Worm (Caenorhabditis elegans) whole organism, L2 larva: ENCODE results near the gene srt-35.

Experiments
- ZK546.5 ChIP-seq: sonication (generic microtip); optimal IDR thresholded peaks from 2 replicates; lab custom pipeline; 2017; ENCODE audit warnings: missing biosample characterization, missing genetic modification characterization
- alr-1 ChIP-seq: fragments of 150-350 bp; optimal IDR thresholded peaks from 2 replicates; lab custom pipeline; 2014; ENCODE audit warnings: missing biosample characterization, missing genetic modification characterization
- ama-1 ChIP-seq: fragments of 150-350 bp; optimal IDR thresholded peaks from 2 replicates; lab custom pipeline; 2018; ENCODE audit warnings: inconsistent platforms
- blmp-1 ChIP-seq: sonication (generic microtip); optimal IDR thresholded peaks from 2 replicates; lab custom pipeline; 2017; ENCODE audit warnings: missing genetic modification characterization, mild to moderate bottlenecking, missing compliant biosample characterization, antibody characterized with exemption, moderate library complexity; ENCODE audit not compliant: insufficient read depth
- egl-27 ChIP-seq: sonication (generic microtip); optimal IDR thresholded peaks from 3 replicates; lab custom pipeline; 2017; ENCODE audit warnings: missing biosample characterization, missing genetic modification reagents, missing genetic modification characterization
- elt-1 ChIP-seq: fragments of 150-350 bp; optimal IDR thresholded peaks from 2 replicates; lab custom pipeline; 2014; ENCODE audit warnings: missing biosample characterization, missing genetic modification characterization
- lsy-2 ChIP-seq, 2 experiments: fragments of 150-350 bp in 1 of 2; sonication (generic microtip) in 1 of 2; optimal IDR thresholded peaks; 2 replicates each; lab custom pipeline; 2014 to 2017; ENCODE audit warnings: missing biosample characterization in 2 of 2, missing genetic modification characterization in 2 of 2
- nhr-12 ChIP-seq: fragments of 150-350 bp; optimal IDR thresholded peaks from 2 replicates; lab custom pipeline; 2014; ENCODE audit warnings: missing biosample characterization, missing genetic modification characterization
- nhr-237 ChIP-seq: fragments of 150-350 bp; optimal IDR thresholded peaks from 2 replicates; lab custom pipeline; 2014; ENCODE audit warnings: missing biosample characterization, missing genetic modification characterization
- nhr-77 ChIP-seq: fragments of 150-350 bp; optimal IDR thresholded peaks from 2 replicates; lab custom pipeline; 2014; ENCODE audit warnings: missing biosample characterization, missing genetic modification characterization
- sma-9 ChIP-seq, 2 experiments: fragments of 150-350 bp in 1 of 2; sonication (generic microtip) in 1 of 2; optimal IDR thresholded peaks; 2 replicates each; lab custom pipeline; 2014 to 2016; ENCODE audit warnings: missing genetic modification characterization in 2 of 2, mild to moderate bottlenecking in 1 of 2, missing biosample characterization in 1 of 2, missing compliant biosample characterization in 1 of 2, missing genetic modification reagents in 1 of 2, moderate library complexity in 1 of 2
- unc-55 ChIP-seq: fragments of 150-350 bp; sonication (generic microtip); optimal IDR thresholded peaks from 3 replicates; lab custom pipeline; 2014; ENCODE audit warnings: missing biosample characterization, missing genetic modification reagents, missing genetic modification characterization
- ztf-11 ChIP-seq: sonication (generic microtip); optimal IDR thresholded peaks from 2 replicates; lab custom pipeline; 2017; ENCODE audit warnings: missing biosample characterization, missing genetic modification characterization

DNA sequence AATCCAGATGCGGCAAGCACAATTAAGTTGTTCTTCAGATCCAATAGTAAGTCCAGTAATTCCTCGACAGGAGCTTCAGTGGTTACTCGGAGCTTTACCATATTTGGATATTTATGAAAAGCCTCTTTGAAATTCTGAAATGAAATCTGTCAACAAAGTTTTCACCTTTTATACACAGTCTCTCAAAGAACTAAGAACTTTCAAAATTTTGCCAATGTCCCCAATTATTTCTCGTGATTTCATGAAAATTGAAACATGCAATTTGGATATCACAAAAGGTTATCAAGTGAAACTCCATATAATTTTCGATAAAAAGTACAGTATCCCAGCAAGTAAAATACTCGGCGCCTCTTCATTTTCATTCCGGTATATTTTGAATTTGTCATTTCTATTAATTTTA lies 31.5 kb upstream of the srt-35 start, which contains the start of gene F47D2.11:
- TF ChIP-seq unc-55 (GFP tag; lab: Kevin White, UChicago) (no peak), lsy-2 (tag; optimal IDR thresholded peaks at IDR 0.05; lab: Kevin White, UChicago) (no peak), alr-1 (tag; lab: Kevin White, UChicago) (no peak), blmp-1 (tag; lab: Kevin White, UChicago) (no peak), sma-9 (GFP tag; optimal IDR thresholded peaks at IDR 0.05; lab: Kevin White, UChicago) (no peak), sma-9 (tag; optimal IDR thresholded peaks at IDR 0.05; lab: Kevin White, UChicago) (no peak), nhr-12 (tag; lab: Kevin White, UChicago) (no peak), ZK546.5 (tag; lab: Kevin White, UChicago) (no peak), elt-1 (tag; lab: Kevin White, UChicago) (no peak), ztf-11 (tag; lab: Kevin White, UChicago) (no peak), nhr-237 (tag; lab: Kevin White, UChicago) (no peak), ama-1 (lab: Kevin White, UChicago) (no peak), nhr-77 (no peak), egl-27 (tag; lab: Kevin White, UChicago) (no peak)
